Fruit fly (Drosophila melanogaster) whole organism, prepupa: ENCODE measurements around the gene Cul5.

Experiments
- CG11762 ChIP-seq: fragments of 200-800 bp; sonication (Bioruptor generic); optimal IDR thresholded peaks from 3 replicates; lab custom pipeline; 2016; ENCODE audit warnings: missing biosample characterization, missing genetic modification characterization; ENCODE audit not compliant: insufficient read depth
- CG11902 ChIP-seq: fragments of 200-800 bp; sonication (Bioruptor generic); optimal IDR thresholded peaks from 3 replicates; lab custom pipeline; 2016; ENCODE audit warnings: missing biosample characterization, missing genetic modification characterization
- CG1621 ChIP-seq: fragments of 200-800 bp; sonication (Bioruptor generic); optimal IDR thresholded peaks from 3 replicates; lab custom pipeline; 2018; ENCODE audit warnings: missing biosample characterization, mild to moderate bottlenecking, missing genetic modification characterization
- CG31627 ChIP-seq: fragments of 200-800 bp; sonication (Bioruptor generic); optimal IDR thresholded peaks from 3 replicates; lab custom pipeline; 2016; ENCODE audit warnings: missing biosample characterization, missing genetic modification characterization
- CG32006 ChIP-seq: fragments of 200-800 bp; sonication (Bioruptor generic); optimal IDR thresholded peaks from 3 replicates; lab custom pipeline; 2017; ENCODE audit warnings: missing biosample characterization, mild to moderate bottlenecking, missing genetic modification characterization
- CG34406 ChIP-seq: fragments of 200-800 bp; sonication (Bioruptor generic); optimal IDR thresholded peaks from 3 replicates; lab custom pipeline; 2016; ENCODE audit warnings: missing biosample characterization, missing genetic modification characterization
- CG3919 ChIP-seq: fragments of 200-800 bp; sonication (Bioruptor generic); optimal IDR thresholded peaks from 3 replicates; lab custom pipeline; 2016; ENCODE audit warnings: missing biosample characterization, missing genetic modification characterization
- CG6163 ChIP-seq: fragments of 200-800 bp; sonication (Bioruptor generic); IDR thresholded peaks from 3 replicates; pipeline ENCODE4 v1.3.6; 2022; ENCODE audit warnings: missing biosample characterization, missing genetic modification characterization
- CG6276 ChIP-seq: fragments of 200-800 bp; sonication (Bioruptor generic); optimal IDR thresholded peaks from 2 replicates; lab custom pipeline; 2017; ENCODE audit warnings: missing biosample characterization, mild to moderate bottlenecking, missing genetic modification characterization
- CG6792 ChIP-seq: fragments of 200-800 bp; sonication (Bioruptor generic); optimal IDR thresholded peaks from 3 replicates; lab custom pipeline; 2016; ENCODE audit warnings: missing biosample characterization, missing genetic modification characterization
- CG6808 ChIP-seq: fragments of 200-800 bp; sonication (Bioruptor generic); optimal IDR thresholded peaks from 3 replicates; lab custom pipeline; 2017; ENCODE audit warnings: missing biosample characterization, missing genetic modification characterization, mild to moderate bottlenecking, moderate library complexity, missing genetic modification reagents
- CG6854 ChIP-seq: fragments of 200-800 bp; sonication (Bioruptor generic); optimal IDR thresholded peaks from 2 replicates; lab custom pipeline; 2017; ENCODE audit warnings: missing biosample characterization, mild to moderate bottlenecking, missing genetic modification characterization
- CG7368 ChIP-seq: fragments of 200-800 bp; sonication (Bioruptor generic); optimal IDR thresholded peaks from 3 replicates; lab custom pipeline; 2016; ENCODE audit warnings: missing biosample characterization, missing genetic modification characterization
- CG8119 ChIP-seq: fragments of 200-800 bp; sonication (Bioruptor generic); IDR thresholded peaks from 3 replicates; pipeline ENCODE4 v1.3.6; 2022; ENCODE audit warnings: missing biosample characterization, missing genetic modification characterization
- CG8319 ChIP-seq: fragments of 200-800 bp; sonication (Bioruptor generic); optimal IDR thresholded peaks from 3 replicates; lab custom pipeline; 2016; ENCODE audit warnings: missing biosample characterization, missing genetic modification characterization
- CG8632 ChIP-seq: fragments of 200-800 bp; sonication (Bioruptor generic); optimal IDR thresholded peaks from 3 replicates; lab custom pipeline; 2016; ENCODE audit warnings: missing biosample characterization, missing genetic modification characterization
- CG9139 ChIP-seq: fragments of 200-800 bp; sonication (Bioruptor generic); optimal IDR thresholded peaks from 3 replicates; lab custom pipeline; 2017; ENCODE audit warnings: missing biosample characterization, mild to moderate bottlenecking, missing genetic modification characterization
- Eip75B ChIP-seq: fragments of 200-800 bp; sonication (Bioruptor generic); optimal IDR thresholded peaks from 3 replicates; lab custom pipeline; 2016; ENCODE audit warnings: missing biosample characterization, missing genetic modification characterization
- Eip78C ChIP-seq: fragments of 200-800 bp; sonication (Bioruptor generic); peaks from one replicate; lab custom pipeline; 2016; ENCODE audit warnings: missing biosample characterization, missing genetic modification characterization
- Ets21C ChIP-seq: fragments of 200-800 bp; sonication (Bioruptor generic); optimal IDR thresholded peaks from 3 replicates; lab custom pipeline; 2016; ENCODE audit warnings: missing biosample characterization, missing genetic modification characterization
- Ets96B ChIP-seq: fragments of 200-800 bp; optimal IDR thresholded peaks from 2 replicates; lab custom pipeline; 2019; ENCODE audit warnings: missing biosample characterization, mild to moderate bottlenecking, missing genetic modification characterization, moderate library complexity
- Gug ChIP-seq: fragments of 200-800 bp; sonication (Bioruptor generic); IDR thresholded peaks from 2 replicates; pipeline ENCODE4 v1.3.6; 2022; ENCODE audit warnings: missing biosample characterization, missing genetic modification characterization
- Hr4 ChIP-seq: fragments of 200-800 bp; sonication (Bioruptor generic); optimal IDR thresholded peaks from 3 replicates; lab custom pipeline; 2016; ENCODE audit warnings: missing biosample characterization, missing genetic modification characterization
- Lpt ChIP-seq: fragments of 200-800 bp; sonication (Bioruptor generic); optimal IDR thresholded peaks from 3 replicates; lab custom pipeline; 2016; ENCODE audit warnings: missing biosample characterization, missing genetic modification characterization
- Met ChIP-seq: fragments of 200-800 bp; sonication (Bioruptor generic); optimal IDR thresholded peaks from 3 replicates; lab custom pipeline; 2016; ENCODE audit warnings: missing biosample characterization, missing genetic modification characterization
- OdsH ChIP-seq: fragments of 200-800 bp; sonication (Bioruptor generic); optimal IDR thresholded peaks from 3 replicates; lab custom pipeline; 2016; ENCODE audit warnings: missing biosample characterization, missing genetic modification characterization
- Smox ChIP-seq: fragments of 200-800 bp; sonication (Bioruptor generic); optimal IDR thresholded peaks from 3 replicates; lab custom pipeline; 2016; ENCODE audit warnings: missing biosample characterization, missing genetic modification characterization
- Sox102F ChIP-seq: fragments of 200-800 bp; sonication (Bioruptor generic); optimal IDR thresholded peaks from 2 replicates; lab custom pipeline; 2016; ENCODE audit warnings: missing biosample characterization, mild to moderate bottlenecking, missing genetic modification characterization
- Sox14 ChIP-seq: fragments of 200-800 bp; sonication (Bioruptor generic); optimal IDR thresholded peaks from 3 replicates; lab custom pipeline; 2016; ENCODE audit warnings: missing biosample characterization, missing genetic modification characterization
- achi ChIP-seq: fragments of 200-800 bp; sonication (Bioruptor generic); optimal IDR thresholded peaks from 3 replicates; lab custom pipeline; 2016; ENCODE audit warnings: missing biosample characterization, missing genetic modification characterization
- acj6 ChIP-seq: fragments of 200-800 bp; sonication (Bioruptor generic); optimal IDR thresholded peaks from 3 replicates; lab custom pipeline; 2016; ENCODE audit warnings: missing biosample characterization, missing genetic modification characterization
- cyc ChIP-seq: fragments of 200-800 bp; sonication (Bioruptor generic); optimal IDR thresholded peaks from 3 replicates; lab custom pipeline; 2016; ENCODE audit warnings: missing biosample characterization, missing genetic modification characterization
- dac ChIP-seq: fragments of 200-800 bp; sonication (Bioruptor generic); optimal IDR thresholded peaks from 2 replicates; lab custom pipeline; 2017; ENCODE audit warnings: missing biosample characterization, mild to moderate bottlenecking, missing genetic modification characterization
- dsx ChIP-seq: fragments of 200-800 bp; optimal IDR thresholded peaks from 3 replicates; lab custom pipeline; 2019; ENCODE audit warnings: missing biosample characterization, mild to moderate bottlenecking, missing genetic modification characterization, moderate library complexity; ENCODE audit not compliant: poor library complexity, severe bottlenecking
- eg ChIP-seq: fragments of 200-800 bp; sonication (Bioruptor generic); IDR thresholded peaks from 3 replicates; pipeline ENCODE4 v1.3.6; 2022; ENCODE audit warnings: missing biosample characterization, missing genetic modification characterization
- esn ChIP-seq: fragments of 200-800 bp; sonication (Bioruptor generic); optimal IDR thresholded peaks from 2 replicates; lab custom pipeline; 2016; ENCODE audit warnings: missing biosample characterization, mild to moderate bottlenecking, missing genetic modification characterization, moderate library complexity
- fd59A ChIP-seq: fragments of 200-800 bp; sonication (Bioruptor generic); optimal IDR thresholded peaks from 2 replicates; lab custom pipeline; 2017; ENCODE audit warnings: missing biosample characterization, mild to moderate bottlenecking, missing genetic modification characterization, missing genetic modification reagents
- fd85E ChIP-seq: fragments of 200-800 bp; sonication (Bioruptor generic); optimal IDR thresholded peaks from 3 replicates; lab custom pipeline; 2016; ENCODE audit warnings: missing biosample characterization, missing genetic modification characterization
- fkh ChIP-seq: fragments of 200-800 bp; sonication (Bioruptor generic); optimal IDR thresholded peaks from 3 replicates; lab custom pipeline; 2017; ENCODE audit warnings: missing biosample characterization, mild to moderate bottlenecking, missing genetic modification characterization, moderate library complexity
- lz ChIP-seq: fragments of 200-800 bp; sonication (Bioruptor generic); optimal IDR thresholded peaks from 3 replicates; lab custom pipeline; 2016; ENCODE audit warnings: missing biosample characterization, missing genetic modification characterization
- net ChIP-seq: fragments of 200-800 bp; sonication (Bioruptor generic); optimal IDR thresholded peaks from 3 replicates; lab custom pipeline; 2016; ENCODE audit warnings: missing biosample characterization, missing genetic modification characterization
- ss ChIP-seq, 2 experiments: fragments of 200-800 bp; sonication (Bioruptor generic); optimal IDR thresholded peaks; 2 replicates in 1 of 2; 3 replicates in 1 of 2; lab custom pipeline; 2017 to 2018; ENCODE audit warnings: mild to moderate bottlenecking in 2 of 2, missing biosample characterization in 2 of 2, missing genetic modification characterization in 2 of 2, moderate library complexity in 1 of 2
- topi ChIP-seq: fragments of 200-800 bp; sonication (Bioruptor generic); optimal IDR thresholded peaks from 3 replicates; lab custom pipeline; 2016; ENCODE audit warnings: missing biosample characterization, missing genetic modification characterization
- vri ChIP-seq: fragments of 200-800 bp; sonication (Bioruptor generic); optimal IDR thresholded peaks from 3 replicates; lab custom pipeline; 2016; ENCODE audit warnings: missing biosample characterization, mild to moderate bottlenecking, missing genetic modification characterization

Cul5 gene

dm6 chr3R:29082034-29082433, 19.3 kb upstream of the Cul5 start:
- TF ChIP-seq CG6163 (GFP tag; lab: Robert Waterston, UW) (0 out of 3 replicates have a peak, but pooled peaks have one; percentile 7), Sox102F (no peak), eg (GFP tag; lab: Robert Waterston, UW) (0 out of 3 replicates have a peak, but pooled peaks have one; percentile 7)

- TF ChIP-seq ss (GFP tag; optimal IDR thresholded peaks at IDR 0.05; lab: Kevin White, UChicago) (no peak), fkh (GFP tag; lab: Kevin White, UChicago) (peak; percentile 70), CG31627 (no peak), CG6276 (GFP tag; lab: Kevin White, UChicago) (no peak), acj6 (GFP tag; lab: Kevin White, UChicago) (no peak), CG6808 (no peak), cyc (GFP tag; lab: Kevin White, UChicago) (no peak), Sox102F (no peak), Ets21C (no peak), CG6854 (no peak), Sox14 (GFP tag; lab: Kevin White, UChicago) (no peak), CG6792 (GFP tag; lab: Kevin White, UChicago) (no peak), Eip78C (GFP tag; lab: Kevin White, UChicago) (peak; percentile 25), Gug (no peak), Ets96B (no peak), eg (GFP tag; lab: Robert Waterston, UW) (0 out of 3 replicates have a peak, but pooled peaks have one; percentile 35), fd85E (GFP tag; lab: Kevin White, UChicago) (no peak), dac (GFP tag; lab: Kevin White, UChicago) (no peak)
These were observed 14.8 kb upstream of the Cul5 start for dm6 chr3R:29077572-29077971.

- TF ChIP-seq CG11762 (no peak), net (no peak), Lpt (GFP tag; lab: Kevin White, UChicago) (no peak), dsx (no peak), CG3919 (GFP tag; lab: Kevin White, UChicago) (no peak), CG9139 (GFP tag; lab: Kevin White, UChicago) (no peak), dac (GFP tag; lab: Kevin White, UChicago) (no peak), CG8119 (GFP tag; lab: Robert Waterston, UW) (no peak), vri (GFP tag; lab: Kevin White, UChicago) (no peak), Eip75B (GFP tag; lab: Kevin White, UChicago) (no peak), Met (GFP tag; lab: Kevin White, UChicago) (no peak), CG1621 (tag; lab: Kevin White, UChicago) (no peak), CG11902 (GFP tag; lab: Kevin White, UChicago) (no peak), CG8319 (no peak), Sox14 (GFP tag; lab: Kevin White, UChicago) (no peak), fd85E (GFP tag; lab: Kevin White, UChicago) (no peak), Sox102F (no peak), CG32006 (GFP tag; lab: Kevin White, UChicago) (no peak)
These were observed 13.8 kb upstream of the Cul5 start for dm6 chr3R:29076609-29077008.

dm6 chr3R:29075631-29076398, 13.0 kb upstream of the Cul5 start:
- peak; percentile 7 for TF ChIP-seq CG6808
- TF ChIP-seq lz (GFP tag; lab: Kevin White, UChicago) = peak; percentile 42
- peak; percentile 9 for TF ChIP-seq Hr4 (GFP tag; lab: Kevin White, UChicago)
- no peak for TF ChIP-seq CG34406 (GFP tag; lab: Kevin White, UChicago)
- no peak for TF ChIP-seq OdsH
- no peak for TF ChIP-seq net
- no peak for TF ChIP-seq CG11902 (GFP tag; lab: Kevin White, UChicago)
- no peak for TF ChIP-seq fd85E (GFP tag; lab: Kevin White, UChicago)
- peak; percentile 9 for TF ChIP-seq CG8632 (GFP tag; lab: Kevin White, UChicago)
- peak; percentile 38 for TF ChIP-seq Smox (GFP tag; lab: Kevin White, UChicago)
- peak; percentile 15 for TF ChIP-seq fd59A (GFP tag; lab: Kevin White, UChicago)
- peak in 1 of 2 experiments; percentile 27 for TF ChIP-seq ss (GFP tag; optimal IDR thresholded peaks at IDR 0.05; lab: Kevin White, UChicago)
- peak; percentile 65 for TF ChIP-seq esn (GFP tag; lab: Kevin White, UChicago)
- peak; percentile 50 for TF ChIP-seq topi
- TF ChIP-seq CG7368 = no peak
- peak; percentile 9 for TF ChIP-seq Ets21C
- peak; percentile 43 for TF ChIP-seq Sox102F
- peak; percentile 84 for TF ChIP-seq vri (GFP tag; lab: Kevin White, UChicago)
- peak; percentile 13 for TF ChIP-seq CG9139 (GFP tag; lab: Kevin White, UChicago)
- no peak for TF ChIP-seq achi
- peak; percentile 80 for TF ChIP-seq Eip78C (GFP tag; lab: Kevin White, UChicago)
- TF ChIP-seq dsx = peak; percentile 17
- peak; percentile 21 for TF ChIP-seq cyc (GFP tag; lab: Kevin White, UChicago)
